Worm (Caenorhabditis elegans): ENCODE measurements around the gene nhr-134.

Gene nhr-134

ce11 chrV:2230912-2231311, at the start of gene nhr-134:
Gene nhr-134, plus strand, starts transcription at chrV:2231223.
- TF ChIP-seq dao-5 (tag; optimal IDR thresholded peaks at IDR 0.05), result no peak
- no peak for TF ChIP-seq him-1 (tag; optimal IDR thresholded peaks at IDR 0.05)
- TF ChIP-seq W03F9.2 (tag; optimal IDR thresholded peaks at IDR 0.05), result no peak

- no peak for TF ChIP-seq dao-5 (tag; optimal IDR thresholded peaks at IDR 0.05)
Observed at ce11 chrV:2181738-2182137, 49.3 kb upstream of the nhr-134 start, which contains the start of gene srbc-16. Gene srbc-16, plus strand, starts transcription at chrV:2182038.

DNA sequence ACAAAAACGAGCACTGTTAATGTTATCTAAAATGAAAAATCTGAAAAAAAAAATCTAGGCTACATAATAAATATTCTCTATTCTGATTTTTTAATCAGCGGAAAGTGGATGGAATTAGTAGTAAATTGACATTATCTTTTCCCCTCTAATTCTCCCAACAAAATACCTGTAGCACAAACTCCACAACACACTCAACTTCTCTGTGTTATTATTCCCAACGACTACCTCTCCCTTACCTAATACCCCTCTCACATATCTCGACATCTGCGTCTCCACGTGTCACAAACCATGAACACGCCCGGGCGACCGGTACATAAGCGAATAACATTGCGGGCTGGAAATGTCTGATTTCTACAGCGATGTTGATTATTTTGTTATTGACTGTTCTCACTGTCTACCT, 47.9 kb upstream of the nhr-134 start, which contains the start of gene cyp-33C2:
Gene cyp-33C2, plus strand, starts transcription at position 327 of the 400 bp plus-strand sequence.
- TF ChIP-seq dao-5 (tag; optimal IDR thresholded peaks at IDR 0.05) (no peak), W03F9.2 (tag; optimal IDR thresholded peaks at IDR 0.05) (no peak), him-1 (tag; optimal IDR thresholded peaks at IDR 0.05) (no peak)

- no peak for TF ChIP-seq him-1 (tag; optimal IDR thresholded peaks at IDR 0.05)
- TF ChIP-seq W03F9.2 (tag; optimal IDR thresholded peaks at IDR 0.05), result no peak
- no peak for TF ChIP-seq dao-5 (tag; optimal IDR thresholded peaks at IDR 0.05)
Observed at ce11 chrV:2185486-2185885, 45.5 kb upstream of the nhr-134 start.

DNA sequence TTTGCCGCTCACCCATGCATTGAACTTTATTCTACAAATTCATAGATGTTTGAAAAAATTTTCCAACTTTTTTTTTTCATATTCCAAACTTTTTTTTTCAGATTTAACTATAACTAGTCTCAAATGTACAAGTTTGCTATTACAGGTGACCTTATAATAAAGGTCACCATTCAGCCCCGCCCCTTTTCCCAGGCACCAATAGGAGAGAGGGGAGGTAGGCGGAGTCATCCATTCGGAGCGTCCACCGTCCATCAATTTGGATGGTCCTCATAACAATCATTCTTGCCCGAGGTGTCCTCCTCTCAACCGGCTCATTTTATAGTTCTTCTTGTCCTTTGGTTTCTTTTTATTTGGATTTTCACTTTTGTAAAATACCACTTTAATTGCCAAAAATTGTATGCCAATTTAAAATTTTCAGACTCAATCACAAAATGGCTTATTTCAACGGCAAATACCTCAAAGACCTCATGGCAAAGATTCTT, 43.1 kb upstream of the nhr-134 start, which contains the start of gene Y5H2B.3:
Gene Y5H2B.3, plus strand, starts transcription at position 432 of the 482 bp plus-strand sequence.
- no peak for TF ChIP-seq W03F9.2 (tag; optimal IDR thresholded peaks at IDR 0.05)

ce11 chrV:2190383-2190782, 40.6 kb upstream of the nhr-134 start:
- no peak for TF ChIP-seq him-1 (tag; optimal IDR thresholded peaks at IDR 0.05)
- TF ChIP-seq W03F9.2 (tag; optimal IDR thresholded peaks at IDR 0.05), result no peak
- no peak for TF ChIP-seq dao-5 (tag; optimal IDR thresholded peaks at IDR 0.05)

ce11 chrV:2191122-2191521, 39.9 kb upstream of the nhr-134 start, which contains the start of gene srbc-42:
Gene srbc-42, minus strand, starts transcription at chrV:2191222.
- TF ChIP-seq dao-5 (tag; optimal IDR thresholded peaks at IDR 0.05) (no peak), him-1 (tag; optimal IDR thresholded peaks at IDR 0.05) (no peak), W03F9.2 (tag; optimal IDR thresholded peaks at IDR 0.05) (no peak)

DNA sequence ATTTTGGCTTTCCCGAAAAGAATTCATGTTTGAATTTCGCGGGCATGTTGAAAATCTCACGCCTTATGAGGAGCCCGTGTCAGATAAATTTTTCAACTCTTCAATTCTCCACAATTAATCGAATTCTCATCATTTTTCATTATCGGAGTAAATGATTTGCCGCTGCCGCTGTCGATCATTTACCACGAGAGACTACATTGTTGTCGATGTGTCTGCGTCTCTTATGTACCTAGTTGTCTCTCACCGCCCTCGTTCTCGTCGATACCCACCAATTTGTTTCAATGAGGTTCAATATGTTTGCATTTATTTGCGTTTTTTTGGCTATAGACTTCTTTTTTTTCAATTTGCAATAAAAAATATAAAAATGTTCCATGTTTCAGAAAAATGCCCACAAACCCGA, 38.9 kb upstream of the nhr-134 start, which contains the start of gene nhr-13:
Gene nhr-13, plus strand, starts transcription at position 369 of the 400 bp plus-strand sequence.
- TF ChIP-seq him-1 (tag; optimal IDR thresholded peaks at IDR 0.05), result no peak
- TF ChIP-seq dao-5 (tag; optimal IDR thresholded peaks at IDR 0.05), result no peak
- TF ChIP-seq W03F9.2 (tag; optimal IDR thresholded peaks at IDR 0.05), result no peak

ce11 chrV:2199594-2199993, 31.4 kb upstream of the nhr-134 start:
- TF ChIP-seq him-1 (tag; optimal IDR thresholded peaks at IDR 0.05) (no peak), dao-5 (tag; optimal IDR thresholded peaks at IDR 0.05) (no peak), W03F9.2 (tag; optimal IDR thresholded peaks at IDR 0.05) (no peak)

DNA sequence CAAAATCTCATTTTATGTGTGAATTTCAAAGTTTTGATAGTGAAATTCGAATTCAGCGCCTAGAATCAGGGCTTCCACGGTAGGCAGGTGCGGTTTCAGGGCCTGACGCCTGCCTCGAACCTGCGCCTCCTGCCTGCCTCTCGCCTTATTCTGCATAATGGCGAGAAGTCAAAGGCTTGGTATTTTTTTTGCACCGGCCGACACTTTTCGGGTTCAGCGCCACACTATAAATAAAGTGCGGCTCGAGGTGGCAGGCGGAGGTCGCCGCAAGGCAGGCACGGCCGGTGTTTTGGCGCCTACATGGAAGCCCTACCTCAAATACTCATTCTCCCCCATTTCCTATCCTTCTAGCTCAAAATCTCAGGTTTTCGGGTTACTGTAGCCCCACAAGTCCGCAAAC, 30.6 kb upstream of the nhr-134 start:
- TF ChIP-seq dao-5 (tag; optimal IDR thresholded peaks at IDR 0.05) (no peak), him-1 (tag; optimal IDR thresholded peaks at IDR 0.05) (no peak), W03F9.2 (tag; optimal IDR thresholded peaks at IDR 0.05) (no peak)

DNA sequence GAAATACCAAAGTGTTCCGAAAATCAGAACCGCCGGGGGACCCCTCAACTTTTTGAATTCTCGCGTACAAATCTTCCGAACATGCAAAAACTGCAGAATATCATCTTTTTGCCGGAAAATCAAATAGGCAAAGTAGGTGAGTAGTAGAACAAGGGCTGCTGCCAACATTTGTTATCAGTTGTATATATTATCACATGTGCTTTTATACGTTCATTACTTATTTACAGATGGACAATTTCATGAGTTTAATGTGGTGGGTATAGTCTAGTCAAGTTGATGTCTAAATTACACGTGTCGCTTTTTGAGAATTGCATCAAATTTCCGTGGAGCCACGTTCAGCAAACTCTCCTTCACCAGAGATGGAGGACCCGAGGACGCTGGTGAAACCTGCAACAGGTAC, 29.8 kb upstream of the nhr-134 start, which contains the start of gene cyp-32B1:
Gene cyp-32B1, minus strand, starts transcription at position 176 of the 400 bp plus-strand sequence.
- no peak for TF ChIP-seq W03F9.2 (tag; optimal IDR thresholded peaks at IDR 0.05)
- TF ChIP-seq dao-5 (tag; optimal IDR thresholded peaks at IDR 0.05), result no peak
- TF ChIP-seq him-1 (tag; optimal IDR thresholded peaks at IDR 0.05), result no peak

- no peak for TF ChIP-seq W03F9.2 (tag; optimal IDR thresholded peaks at IDR 0.05)
- TF ChIP-seq him-1 (tag; optimal IDR thresholded peaks at IDR 0.05), result no peak
- TF ChIP-seq dao-5 (tag; optimal IDR thresholded peaks at IDR 0.05), result no peak
Observed at ce11 chrV:2204080-2204479, 26.9 kb upstream of the nhr-134 start, which contains the start of gene cyp-33C12. Gene cyp-33C12, minus strand, starts transcription at chrV:2204400.

ce11 chrV:2206181-2206580, 24.8 kb upstream of the nhr-134 start, which contains the start of gene srt-40:
Gene srt-40, minus strand, starts transcription at chrV:2206281.
- TF ChIP-seq W03F9.2 (tag; optimal IDR thresholded peaks at IDR 0.05), result no peak
- no peak for TF ChIP-seq dao-5 (tag; optimal IDR thresholded peaks at IDR 0.05)
- TF ChIP-seq him-1 (tag; optimal IDR thresholded peaks at IDR 0.05), result no peak

ce11 chrV:2206801-2207200, 24.2 kb upstream of the nhr-134 start, which contains the start of gene svh-11:
Gene svh-11, plus strand, starts transcription at chrV:2207101.
- no peak for TF ChIP-seq dao-5 (tag; optimal IDR thresholded peaks at IDR 0.05)
- TF ChIP-seq W03F9.2 (tag; optimal IDR thresholded peaks at IDR 0.05), result no peak
- TF ChIP-seq him-1 (tag; optimal IDR thresholded peaks at IDR 0.05), result no peak

DNA sequence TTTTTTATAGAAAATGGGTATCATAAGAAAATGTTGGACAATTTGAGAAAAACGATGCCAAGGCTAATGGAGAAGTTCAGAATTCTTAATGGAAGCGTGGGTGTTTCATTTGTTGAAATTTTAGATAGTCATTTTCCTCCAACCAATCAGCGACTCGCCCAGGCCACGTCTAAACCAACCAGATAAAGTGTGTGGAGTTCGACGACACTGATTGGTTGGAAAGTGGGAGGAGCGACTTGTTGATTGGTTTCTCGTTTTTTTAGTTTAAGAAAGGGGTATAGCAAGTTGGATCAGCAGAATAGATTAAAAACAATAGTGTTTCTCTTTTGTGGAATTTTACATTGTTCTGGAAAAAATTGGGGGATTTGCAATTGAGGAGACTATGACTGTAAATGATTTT, 23.5 kb upstream of the nhr-134 start:
- TF ChIP-seq dao-5 (tag; optimal IDR thresholded peaks at IDR 0.05) (no peak), W03F9.2 (tag; optimal IDR thresholded peaks at IDR 0.05) (no peak)

Data from whole organism, L4/young adult.